Worm (Caenorhabditis elegans): ENCODE results near the gene F36F12.1.

Gene F36F12.1

DNA sequence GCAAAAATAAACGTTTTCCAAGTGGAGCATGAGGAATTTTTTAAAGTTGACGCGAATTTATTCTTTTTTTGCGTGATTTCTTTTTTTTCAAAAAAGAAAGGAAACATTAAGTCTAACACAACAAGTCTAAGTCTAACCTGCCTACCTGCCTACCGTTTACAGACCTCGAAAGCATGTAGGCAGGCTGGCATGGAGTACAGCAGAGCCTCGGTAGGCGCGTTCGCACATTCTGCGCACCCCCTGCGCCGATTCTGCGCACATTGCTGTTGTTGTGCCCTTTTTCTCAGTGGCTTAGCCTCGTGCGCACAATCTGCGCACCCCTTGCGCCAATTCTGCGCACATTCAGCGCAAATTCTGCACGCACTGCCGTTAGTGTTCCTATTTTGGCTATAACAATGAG, 19.1 kb downstream of the F36F12.1 start:
- TF ChIP-seq flt-1 (GFP tag; IDR thresholded peaks at IDR 0.05) (no peak), klf-2 (GFP tag; conservative IDR thresholded peaks at IDR 0.05) (0 out of 2 replicates have a peak, but pooled peaks have one; percentile 10)

DNA sequence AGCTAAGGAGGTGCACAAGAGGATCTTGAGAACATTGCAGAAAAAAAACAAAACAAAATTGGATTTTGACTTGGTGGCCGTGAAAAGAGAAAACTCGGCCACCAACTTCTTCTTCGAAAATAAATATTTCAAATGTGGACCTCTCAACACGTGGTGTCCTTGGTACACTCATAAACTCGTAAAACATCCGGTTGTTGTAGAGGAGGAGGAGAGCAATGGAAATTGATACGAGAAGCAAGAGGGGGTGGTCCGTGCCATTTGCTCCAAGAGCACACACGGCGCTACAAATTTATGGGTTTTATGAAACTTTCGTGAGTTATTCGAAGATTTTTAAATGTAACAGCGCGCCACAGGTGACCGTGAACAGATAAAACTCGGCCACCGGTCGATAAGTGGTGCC, 21.1 kb downstream of the F36F12.1 start:
- TF ChIP-seq ztf-29 (GFP tag; IDR thresholded peaks at IDR 0.05) (no peak), ztf-23 (GFP tag; IDR thresholded peaks at IDR 0.05) (no peak), tab-1 (GFP tag; IDR thresholded peaks at IDR 0.05) (no peak), ref-1 (GFP tag; conservative IDR thresholded peaks at IDR 0.05) (no peak), klf-2 (GFP tag; conservative IDR thresholded peaks at IDR 0.05) (no peak), T22C8.4 (GFP tag; IDR thresholded peaks at IDR 0.05) (no peak), med-1 (GFP tag; optimal IDR thresholded peaks at IDR 0.05; ENCODE audit: insufficient read depth) (no peak), cog-1 (tag; optimal IDR thresholded peaks at IDR 0.05) (no peak), flt-1 (GFP tag; IDR thresholded peaks at IDR 0.05) (no peak)

DNA sequence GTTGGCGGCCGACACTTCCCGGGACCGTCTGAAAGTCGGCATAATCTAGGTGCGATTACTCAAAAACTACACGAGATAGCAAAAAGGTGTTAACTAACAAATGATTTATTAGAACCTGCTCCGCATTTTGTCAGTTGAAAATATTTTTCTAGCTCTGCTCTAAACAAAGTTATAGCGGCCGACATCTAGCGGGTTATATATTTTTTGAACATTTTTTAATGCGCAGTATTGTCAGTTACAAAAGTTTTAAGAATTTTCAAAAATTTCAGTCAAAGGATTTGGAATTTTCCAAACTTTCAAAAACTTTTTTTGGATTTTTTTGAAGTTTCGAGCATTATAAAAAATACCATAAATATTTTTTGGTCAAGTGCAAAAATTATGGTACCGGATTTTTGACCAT, 21.7 kb downstream of the F36F12.1 start:
- no peak for TF ChIP-seq ref-1 (GFP tag; conservative IDR thresholded peaks at IDR 0.05)
- no peak for TF ChIP-seq T22C8.4 (GFP tag; IDR thresholded peaks at IDR 0.05)
- TF ChIP-seq ztf-29 (GFP tag; IDR thresholded peaks at IDR 0.05), result no peak
- no peak for TF ChIP-seq klf-2 (GFP tag; conservative IDR thresholded peaks at IDR 0.05)
- no peak for TF ChIP-seq ztf-23 (GFP tag; IDR thresholded peaks at IDR 0.05)
- no peak for TF ChIP-seq flt-1 (GFP tag; IDR thresholded peaks at IDR 0.05)
- no peak for TF ChIP-seq med-1 (GFP tag; optimal IDR thresholded peaks at IDR 0.05; ENCODE audit: insufficient read depth)
- TF ChIP-seq tab-1 (GFP tag; IDR thresholded peaks at IDR 0.05), result no peak
- no peak for TF ChIP-seq cog-1 (tag; optimal IDR thresholded peaks at IDR 0.05)

DNA sequence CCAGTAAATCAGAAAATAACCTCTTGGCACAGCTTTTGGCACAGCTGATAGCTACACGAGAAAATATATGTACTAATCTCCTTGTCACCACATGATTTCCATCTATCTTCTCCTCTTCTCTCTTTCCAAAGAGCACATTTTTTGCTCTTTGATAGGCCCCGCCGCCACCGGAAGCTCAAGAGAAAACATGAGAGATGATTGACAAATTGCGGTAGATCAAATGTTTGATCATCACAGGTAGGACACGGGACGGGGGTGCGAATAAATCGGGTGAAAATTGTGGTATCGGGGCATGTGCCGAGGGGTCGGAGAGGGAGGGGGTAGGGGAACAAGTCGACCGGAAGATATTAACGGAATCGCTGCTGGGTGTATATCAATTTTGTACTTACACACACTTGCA, 27.0 kb downstream of the F36F12.1 start:
- peak; percentile 26; the same call in 1 of the 2 replicates for TF ChIP-seq ztf-23 (GFP tag; IDR thresholded peaks at IDR 0.05)
- TF ChIP-seq cog-1 (tag; optimal IDR thresholded peaks at IDR 0.05), result no peak
- TF ChIP-seq ref-1 (GFP tag; conservative IDR thresholded peaks at IDR 0.05), result no peak

DNA sequence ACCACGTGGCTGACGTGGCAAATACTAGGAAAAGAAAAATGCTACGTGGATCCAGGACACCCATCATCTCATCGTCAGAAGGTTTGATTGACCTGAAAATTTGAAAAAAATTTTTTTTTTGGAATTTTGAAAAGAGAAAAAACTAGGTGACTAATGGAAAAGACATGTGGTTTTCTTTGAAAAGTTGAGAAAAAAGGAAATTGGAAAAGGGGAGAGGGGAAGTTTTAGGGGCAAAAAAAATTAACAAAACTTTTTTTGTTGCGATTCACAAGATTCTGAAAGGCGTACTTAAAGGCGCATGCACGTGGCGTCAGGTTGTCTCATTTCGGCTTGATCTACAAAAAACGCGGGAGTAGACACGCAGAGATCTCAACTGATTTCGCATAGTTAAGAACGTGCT, 30.2 kb downstream of the F36F12.1 start, which contains the start of gene Y40B10A.9:
Gene Y40B10A.9, minus strand, starts transcription at position 101 of the 400 bp plus-strand sequence.
- TF ChIP-seq ztf-23 (GFP tag; IDR thresholded peaks at IDR 0.05) (no peak), cog-1 (tag; optimal IDR thresholded peaks at IDR 0.05) (no peak), med-1 (GFP tag; optimal IDR thresholded peaks at IDR 0.05; ENCODE audit: insufficient read depth) (no peak), ztf-29 (GFP tag; IDR thresholded peaks at IDR 0.05) (no peak), klf-2 (GFP tag; conservative IDR thresholded peaks at IDR 0.05) (no peak), T22C8.4 (GFP tag; IDR thresholded peaks at IDR 0.05) (no peak)

DNA sequence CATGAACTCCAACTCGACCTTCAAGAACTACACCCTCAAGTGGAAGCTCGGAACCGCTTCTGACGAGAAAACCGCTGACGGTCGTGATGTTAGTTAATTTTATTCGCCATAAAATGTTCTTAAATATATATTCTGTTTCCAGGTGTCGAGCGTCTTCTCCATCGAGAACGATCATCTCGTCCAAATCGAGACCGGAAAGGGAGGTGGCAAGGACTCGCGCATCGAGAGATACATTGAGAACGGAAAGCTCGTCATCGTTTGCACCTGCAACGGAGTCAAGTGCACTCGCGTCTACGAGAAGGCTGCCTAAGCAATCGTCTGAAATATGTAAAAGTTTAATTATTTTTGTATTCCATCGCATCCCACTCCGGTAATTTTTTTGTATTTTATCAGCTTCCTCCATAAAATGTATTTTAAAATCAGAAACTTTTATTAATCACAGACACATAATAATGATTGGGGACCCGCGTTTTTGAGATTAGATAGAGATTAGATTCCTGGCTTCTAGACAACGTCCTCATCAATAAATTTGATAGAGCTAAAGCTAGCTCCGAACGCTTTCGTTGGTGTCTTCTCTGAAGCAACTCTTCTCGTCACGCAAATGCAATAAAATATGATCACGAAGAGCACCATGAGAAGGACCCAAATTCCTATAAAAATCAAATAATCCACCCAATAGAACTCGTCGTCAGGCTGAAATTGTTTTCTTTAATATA, 34.1 kb downstream of the F36F12.1 start:
- TF ChIP-seq ztf-29 (GFP tag; IDR thresholded peaks at IDR 0.05), result no peak
- TF ChIP-seq tab-1 (GFP tag; IDR thresholded peaks at IDR 0.05), result no peak
- TF ChIP-seq med-1 (GFP tag; optimal IDR thresholded peaks at IDR 0.05; ENCODE audit: insufficient read depth), result no peak

DNA sequence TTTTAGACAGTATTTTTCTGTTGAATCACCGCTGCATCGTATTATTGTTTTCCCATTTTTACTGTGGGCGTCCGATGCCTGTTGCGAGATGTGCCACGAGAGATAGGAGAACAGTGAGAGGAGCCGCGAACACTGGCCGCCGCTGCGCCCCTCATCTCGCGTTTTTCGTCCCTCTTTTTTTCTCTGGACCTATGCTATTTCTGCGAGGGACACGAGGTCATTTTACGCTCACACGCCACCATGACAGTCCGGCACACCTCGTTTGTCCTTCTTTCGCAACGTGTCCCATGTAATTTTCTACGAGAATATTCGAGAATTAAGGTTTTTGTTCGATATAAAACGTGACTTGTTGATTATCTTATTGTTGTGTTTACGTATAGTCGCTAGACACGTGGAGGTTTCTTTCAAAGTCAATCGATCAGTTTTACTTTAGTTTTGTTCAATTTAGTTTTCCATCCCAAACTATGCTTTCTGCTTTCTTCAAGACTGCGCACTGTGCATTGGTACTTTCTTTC, 35.0 kb downstream of the F36F12.1 start, which contains the start of gene lbp-9:
Gene lbp-9, plus strand, starts transcription at position 465 of the 515 bp plus-strand sequence.
- TF ChIP-seq klf-2 (GFP tag; conservative IDR thresholded peaks at IDR 0.05) (no peak), ref-1 (GFP tag; conservative IDR thresholded peaks at IDR 0.05) (no peak), T22C8.4 (GFP tag; IDR thresholded peaks at IDR 0.05) (no peak), tab-1 (GFP tag; IDR thresholded peaks at IDR 0.05) (no peak), med-1 (GFP tag; optimal IDR thresholded peaks at IDR 0.05; ENCODE audit: insufficient read depth) (no peak), ztf-23 (GFP tag; IDR thresholded peaks at IDR 0.05) (no peak)

DNA sequence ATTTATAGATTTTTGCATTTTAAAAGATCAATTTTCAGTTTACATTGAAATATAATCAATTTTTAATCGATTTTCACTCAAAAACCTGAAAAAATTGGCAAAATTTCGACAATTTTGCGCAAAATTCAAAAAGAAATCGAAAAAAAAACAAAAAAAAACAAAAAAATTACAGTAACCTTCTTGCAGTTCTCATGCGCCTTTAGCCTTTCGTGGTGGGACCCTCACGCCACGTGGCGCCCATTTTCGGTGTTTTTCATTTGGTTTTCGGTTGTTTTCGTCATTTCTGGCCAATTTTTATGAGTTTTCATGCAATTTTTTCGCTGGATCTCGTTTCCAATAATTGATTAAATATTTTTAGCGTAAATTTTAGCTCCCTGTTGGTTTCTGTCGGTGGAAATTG, 35.6 kb downstream of the F36F12.1 start:
- TF ChIP-seq med-1 (GFP tag; optimal IDR thresholded peaks at IDR 0.05; ENCODE audit: insufficient read depth) (no peak), flt-1 (GFP tag; IDR thresholded peaks at IDR 0.05) (no peak), cog-1 (tag; optimal IDR thresholded peaks at IDR 0.05) (no peak), ztf-23 (GFP tag; IDR thresholded peaks at IDR 0.05) (no peak), klf-2 (GFP tag; conservative IDR thresholded peaks at IDR 0.05) (no peak), ref-1 (GFP tag; conservative IDR thresholded peaks at IDR 0.05) (no peak), T22C8.4 (GFP tag; IDR thresholded peaks at IDR 0.05) (no peak), ztf-29 (GFP tag; IDR thresholded peaks at IDR 0.05) (no peak), tab-1 (GFP tag; IDR thresholded peaks at IDR 0.05) (no peak)

DNA sequence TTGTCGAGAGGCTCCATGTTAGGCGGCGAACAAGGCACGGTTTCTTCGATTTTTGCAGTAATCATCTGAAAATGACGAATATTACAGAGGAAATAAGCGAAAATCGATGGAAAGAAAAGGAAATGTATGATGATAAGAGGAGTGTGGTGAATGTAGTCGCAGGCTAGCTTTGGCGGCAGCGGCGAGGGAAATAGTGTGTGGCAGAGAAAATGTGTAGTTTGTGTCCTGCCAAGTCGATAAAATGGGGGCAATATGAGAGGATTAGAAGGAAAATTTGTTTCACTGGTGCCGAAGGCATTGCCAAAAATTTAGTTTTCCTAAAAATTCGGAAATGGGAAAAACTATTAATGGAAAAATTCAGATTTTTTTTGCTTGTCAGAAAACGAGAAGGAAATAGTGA, 36.2 kb downstream of the F36F12.1 start, which contains the start of gene nhr-86:
Gene nhr-86, minus strand, starts transcription at position 71 of the 400 bp plus-strand sequence.
- TF ChIP-seq ref-1 (GFP tag; conservative IDR thresholded peaks at IDR 0.05) (no peak), ztf-23 (GFP tag; IDR thresholded peaks at IDR 0.05) (no peak), flt-1 (GFP tag; IDR thresholded peaks at IDR 0.05) (no peak), tab-1 (GFP tag; IDR thresholded peaks at IDR 0.05) (no peak), T22C8.4 (GFP tag; IDR thresholded peaks at IDR 0.05) (no peak), ztf-29 (GFP tag; IDR thresholded peaks at IDR 0.05) (no peak)

DNA sequence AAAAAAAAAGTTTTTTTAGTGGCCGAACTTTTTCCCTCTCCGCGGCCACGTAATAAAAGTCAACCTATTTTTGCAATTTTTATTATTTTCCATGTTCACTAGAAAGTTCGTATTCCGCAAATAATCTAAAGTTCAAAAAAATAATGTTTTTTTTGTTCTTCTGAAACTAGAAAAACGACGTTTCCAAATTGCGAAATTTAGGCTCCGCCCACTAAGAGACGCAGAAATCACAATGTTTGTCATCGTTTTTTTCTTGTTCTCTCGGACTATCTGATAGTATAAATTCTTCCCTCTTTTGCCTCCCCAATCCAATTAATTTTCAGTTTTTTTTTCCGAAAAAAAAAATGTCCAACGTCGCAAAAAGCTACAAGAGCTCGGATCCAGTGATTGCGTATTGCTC, 45.7 kb downstream of the F36F12.1 start, which contains the start of gene comt-3:
Gene comt-3, plus strand, starts transcription at position 214 of the 400 bp plus-strand sequence.
- TF ChIP-seq flt-1 (GFP tag; IDR thresholded peaks at IDR 0.05) (no peak), klf-2 (GFP tag; conservative IDR thresholded peaks at IDR 0.05) (no peak), cog-1 (tag; optimal IDR thresholded peaks at IDR 0.05) (no peak), tab-1 (GFP tag; IDR thresholded peaks at IDR 0.05) (no peak), ztf-29 (GFP tag; IDR thresholded peaks at IDR 0.05) (no peak), med-1 (GFP tag; optimal IDR thresholded peaks at IDR 0.05; ENCODE audit: insufficient read depth) (no peak), ztf-23 (GFP tag; IDR thresholded peaks at IDR 0.05) (no peak), T22C8.4 (GFP tag; IDR thresholded peaks at IDR 0.05) (no peak), ref-1 (GFP tag; conservative IDR thresholded peaks at IDR 0.05) (no peak)

All from whole organism, midembryonic.